Worm (Caenorhabditis elegans) whole organism, young adult: Measurements from ENCODE around the gene czw-1.
A peak's percentile ranks its signal among the peaks of the same experiment; 100 is the strongest.
"Not testable (repeated sequence)": the region's sequence is repeated elsewhere in the genome, so short reads cannot be mapped to it uniquely, and the experiment has no call there.

Source experiments
- dox-1 ChIP-seq: fragments of 200-800 bp; sonication (Bioruptor generic); IDR thresholded peaks from 2 replicates; pipeline ENCODE4 v1.3.6; 2022; ENCODE audit warnings: missing genetic modification reagents, missing genetic modification characterization, missing compliant biosample characterization
- sea-2 ChIP-seq: fragments of 200-800 bp; sonication (Bioruptor generic); IDR thresholded peaks from 2 replicates; pipeline ENCODE4 v1.3.6; 2022; ENCODE audit warnings: missing genetic modification characterization, missing compliant biosample characterization
- unc-62 ChIP-seq: fragments of 150-350 bp; optimal IDR thresholded peaks from 2 replicates; lab custom pipeline; 2014; ENCODE audit warnings: missing biosample characterization, missing genetic modification reagents, missing genetic modification characterization

DNA sequence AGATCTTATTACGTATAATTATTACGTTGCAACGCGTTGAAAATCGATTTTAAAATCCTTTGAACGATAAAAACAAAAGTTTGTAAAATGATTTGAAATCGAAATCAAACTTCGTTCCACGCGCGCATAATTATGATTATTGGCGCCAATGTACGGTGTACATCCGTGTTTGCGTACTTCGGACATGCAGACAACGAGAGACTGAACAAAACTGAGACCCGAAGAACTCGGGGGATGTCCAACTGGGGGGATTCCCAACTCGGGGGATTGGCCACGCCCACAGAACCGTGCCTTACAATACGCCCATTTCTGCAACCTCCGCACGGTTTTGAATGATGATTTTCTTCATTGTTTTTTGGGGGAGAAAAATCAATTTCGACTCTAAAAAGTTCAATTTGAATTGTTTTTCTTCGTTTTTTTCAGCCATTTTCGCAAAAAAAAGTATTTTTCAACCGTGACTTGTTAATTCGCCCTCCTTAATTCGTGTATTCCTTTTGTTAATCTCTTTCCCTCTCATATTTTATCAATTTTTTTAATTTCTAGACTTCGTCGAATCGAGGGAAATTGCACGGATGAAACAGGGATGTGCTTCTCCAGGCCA is 374 bp upstream of the czw-1 start, which contains the start of gene F20D12.12:
- TF ChIP-seq unc-62 (GFP tag; lab: Kevin White, UChicago); sea-2: not testable (repeated sequence)
- peak; percentile 97 for TF ChIP-seq dox-1 (GFP tag; lab: Robert Waterston, UW)
